Fruit fly (Drosophila melanogaster) whole organism, wandering third instar larva: ENCODE measurements around the gene Acp32CD.

ENCODE experiments used
- Rel ChIP-seq, 2 experiments: fragments of 200-800 bp; sonication (Bioruptor generic) in 1 of 2; optimal IDR thresholded peaks; 2 replicates in 1 of 2; 3 replicates in 1 of 2; lab custom pipeline; 2016 to 2019; ENCODE audit warnings: mild to moderate bottlenecking in 2 of 2, missing biosample characterization in 2 of 2, missing genetic modification characterization in 2 of 2, moderate library complexity in 1 of 2
- lola ChIP-seq: fragments of >200 bp; optimal IDR thresholded peaks from 2 replicates; lab custom pipeline; 2017; ENCODE audit warnings: missing biosample characterization, missing genetic modification characterization
- sv ChIP-seq: fragments of 200-800 bp; sonication (Bioruptor generic); optimal IDR thresholded peaks from 3 replicates; lab custom pipeline; 2016; ENCODE audit warnings: missing biosample characterization, missing genetic modification characterization

Gene Acp32CD

dm6 chr2L:11065106-11065878 is 49.9 kb downstream of the Acp32CD start (continued):
- TF ChIP-seq lola (GFP tag; lab: Kevin White, UChicago) = no peak
- peak; percentile 47 for TF ChIP-seq Rel (GFP tag; optimal IDR thresholded peaks at IDR 0.05; lab: Kevin White, UChicago)
- TF ChIP-seq Rel (tag; optimal IDR thresholded peaks at IDR 0.05; lab: Kevin White, UChicago) = peak; percentile 26
- no peak for TF ChIP-seq sv
